Worm (Caenorhabditis elegans) whole organism, L1 larva: Measurements from ENCODE around the gene cysl-2.

Experiments used
- C16A3.4 ChIP-seq: fragments of 150-350 bp; optimal IDR thresholded peaks from 2 replicates; lab custom pipeline; 2014; ENCODE audit warnings: missing biosample characterization, missing genetic modification characterization
- C34B4.2 ChIP-seq: sonication (generic microtip); optimal IDR thresholded peaks from 2 replicates; lab custom pipeline; 2017; ENCODE audit warnings: mild to moderate bottlenecking, missing genetic modification characterization, missing compliant biosample characterization
- F16B12.6 ChIP-seq: fragments of 150-350 bp; optimal IDR thresholded peaks from 2 replicates; lab custom pipeline; 2014; ENCODE audit warnings: missing biosample characterization, missing genetic modification characterization
- aha-1 ChIP-seq: fragments of 150-350 bp; optimal IDR thresholded peaks from 2 replicates; lab custom pipeline; 2014; ENCODE audit warnings: missing biosample characterization, missing genetic modification characterization
- aly-2 ChIP-seq: fragments of 150-350 bp; optimal IDR thresholded peaks from 2 replicates; lab custom pipeline; 2014; ENCODE audit warnings: missing biosample characterization, missing genetic modification characterization
- ama-1 ChIP-seq: fragments of 150-350 bp; optimal IDR thresholded peaks from 2 replicates; lab custom pipeline; 2014
- ceh-63 ChIP-seq: fragments of 200-800 bp; sonication (Bioruptor generic); optimal IDR thresholded peaks from 2 replicates; lab custom pipeline; 2018; ENCODE audit warnings: mild to moderate bottlenecking, missing genetic modification characterization, missing compliant biosample characterization
- ceh-8 ChIP-seq: fragments of 200-800 bp; sonication (Bioruptor generic); optimal IDR thresholded peaks from 2 replicates; lab custom pipeline; 2018; ENCODE audit warnings: mild to moderate bottlenecking, missing genetic modification characterization, moderate library complexity, missing compliant biosample characterization
- ceh-90 ChIP-seq: sonication (generic microtip); optimal IDR thresholded peaks from 2 replicates; lab custom pipeline; 2016; ENCODE audit warnings: missing genetic modification characterization, missing compliant biosample characterization
- ces-1 ChIP-seq: fragments of 150-350 bp; optimal IDR thresholded peaks from 2 replicates; lab custom pipeline; 2014; ENCODE audit warnings: missing biosample characterization, missing genetic modification reagents, missing genetic modification characterization
- dsc-1 ChIP-seq: sonication (generic microtip); optimal IDR thresholded peaks from 2 replicates; lab custom pipeline; 2016; ENCODE audit warnings: mild to moderate bottlenecking, missing genetic modification characterization, missing compliant biosample characterization
- efl-1 ChIP-seq, 4 experiments: fragments of 150-350 bp; optimal IDR thresholded peaks in 3 of 4; peaks in 1 of 4; 1 replicate in 1 of 4; 2 replicates in 3 of 4; lab custom pipeline; 2014; ENCODE audit warnings: missing biosample characterization in 2 of 4, missing genetic modification characterization in 2 of 4, missing genetic modification reagents in 2 of 4
- egl-13 ChIP-seq: sonication (generic microtip); optimal IDR thresholded peaks from 2 replicates; lab custom pipeline; 2016; ENCODE audit warnings: missing genotype, missing genetic modification reagents, missing genetic modification characterization, missing compliant biosample characterization
- egl-27 ChIP-seq, 2 experiments: fragments of 150-350 bp in 1 of 2; sonication (generic microtip); optimal IDR thresholded peaks; 3 replicates each; lab custom pipeline; 2017 to 2018; ENCODE audit warnings: missing biosample characterization in 2 of 2, missing genetic modification characterization in 2 of 2, missing genetic modification reagents in 2 of 2
- elt-3 ChIP-seq, 6 experiments: fragments of 150-350 bp in 1 of 6; sonication (generic microtip); optimal IDR thresholded peaks; 2 replicates each; lab custom pipeline; 2017 to 2018; ENCODE audit warnings: missing biosample characterization in 6 of 6, missing genetic modification characterization in 6 of 6, inconsistent platforms in 1 of 6
- ets-5 ChIP-seq: fragments of 200-800 bp; sonication (Bioruptor generic); IDR thresholded peaks from 2 replicates; pipeline ENCODE4 v1.3.6; 2022; ENCODE audit warnings: missing genetic modification characterization, missing compliant biosample characterization
- fkh-10 ChIP-seq: sonication (generic microtip); optimal IDR thresholded peaks from 2 replicates; lab custom pipeline; 2017; ENCODE audit warnings: missing biosample characterization, missing genetic modification reagents, missing genetic modification characterization
- fos-1 ChIP-seq: fragments of 150-350 bp; optimal IDR thresholded peaks from 2 replicates; lab custom pipeline; 2014; ENCODE audit warnings: missing biosample characterization, missing genetic modification characterization
- hlh-17 ChIP-seq: fragments of 200-800 bp; sonication (Bioruptor generic); optimal IDR thresholded peaks from 2 replicates; lab custom pipeline; 2018; ENCODE audit warnings: missing genetic modification characterization, mild to moderate bottlenecking, missing compliant biosample characterization, moderate library complexity, borderline replicate concordance
- hpl-2 ChIP-seq: fragments of 150-350 bp; optimal IDR thresholded peaks from 2 replicates; lab custom pipeline; 2014; ENCODE audit warnings: missing biosample characterization, missing genetic modification reagents, missing genetic modification characterization
- irx-1 ChIP-seq: sonication (generic microtip); optimal IDR thresholded peaks from 2 replicates; lab custom pipeline; 2016; ENCODE audit warnings: missing genetic modification characterization, missing compliant biosample characterization
- lin-14 ChIP-seq: fragments of 200-800 bp; sonication (Bioruptor generic); optimal IDR thresholded peaks from 2 replicates; lab custom pipeline; 2018; ENCODE audit warnings: mild to moderate bottlenecking, missing genetic modification characterization, moderate library complexity, missing compliant biosample characterization
- lin-39 ChIP-seq: fragments of 150-350 bp; optimal IDR thresholded peaks from 2 replicates; lab custom pipeline; 2014; ENCODE audit warnings: missing biosample characterization, missing genetic modification reagents, missing genetic modification characterization
- lir-3 ChIP-seq: sonication (generic microtip); optimal IDR thresholded peaks from 2 replicates; lab custom pipeline; 2016; ENCODE audit warnings: mild to moderate bottlenecking, missing genetic modification characterization, moderate library complexity, missing compliant biosample characterization; ENCODE audit not compliant: poor library complexity
- lsy-2 ChIP-seq, 2 experiments: fragments of 150-350 bp; optimal IDR thresholded peaks; 2 replicates each; lab custom pipeline; 2014; ENCODE audit warnings: missing biosample characterization in 2 of 2, missing genetic modification characterization in 2 of 2
- mdl-1 ChIP-seq, 2 experiments: fragments of 150-350 bp; optimal IDR thresholded peaks; 2 replicates each; lab custom pipeline; 2014 to 2017; ENCODE audit warnings: missing biosample characterization in 2 of 2, missing genetic modification characterization in 2 of 2, inconsistent platforms in 1 of 2
- mef-2 ChIP-seq: fragments of 150-350 bp; optimal IDR thresholded peaks from 2 replicates; lab custom pipeline; 2014; ENCODE audit warnings: missing biosample characterization, missing genetic modification characterization
- mep-1 ChIP-seq: fragments of 150-350 bp; optimal IDR thresholded peaks from 2 replicates; lab custom pipeline; 2014; ENCODE audit warnings: missing biosample characterization, missing genetic modification characterization
- nhr-11 ChIP-seq: fragments of 150-350 bp; optimal IDR thresholded peaks from 2 replicates; lab custom pipeline; 2014; ENCODE audit warnings: missing biosample characterization, missing genetic modification characterization
- nhr-12 ChIP-seq: sonication (generic microtip); optimal IDR thresholded peaks from 2 replicates; lab custom pipeline; 2017; ENCODE audit warnings: missing biosample characterization, missing genetic modification characterization
- nhr-237 ChIP-seq: fragments of 150-350 bp; optimal IDR thresholded peaks from 2 replicates; lab custom pipeline; 2014; ENCODE audit warnings: missing biosample characterization, missing genetic modification characterization
- nhr-47 ChIP-seq: sonication (generic microtip); optimal IDR thresholded peaks from 2 replicates; lab custom pipeline; 2016; ENCODE audit warnings: mild to moderate bottlenecking, missing genetic modification characterization, moderate library complexity, missing compliant biosample characterization
- nhr-71 ChIP-seq: sonication (generic microtip); optimal IDR thresholded peaks from 2 replicates; lab custom pipeline; 2016; ENCODE audit warnings: mild to moderate bottlenecking, missing genetic modification characterization, moderate library complexity, missing compliant biosample characterization
- nhr-76 ChIP-seq: sonication (generic microtip); optimal IDR thresholded peaks from 2 replicates; lab custom pipeline; 2017; ENCODE audit warnings: missing biosample characterization, missing genetic modification characterization
- nhr-77 ChIP-seq: fragments of 150-350 bp; optimal IDR thresholded peaks from 2 replicates; lab custom pipeline; 2014; ENCODE audit warnings: missing biosample characterization, missing genetic modification characterization
- nhr-84 ChIP-seq: sonication (generic microtip); optimal IDR thresholded peaks from 2 replicates; lab custom pipeline; 2017; ENCODE audit warnings: missing biosample characterization, missing genetic modification characterization
- nhr-90 ChIP-seq: sonication (generic microtip); optimal IDR thresholded peaks from 2 replicates; lab custom pipeline; 2016; ENCODE audit warnings: mild to moderate bottlenecking, missing genetic modification characterization, missing compliant biosample characterization; ENCODE audit not compliant: poor library complexity
- pag-3 ChIP-seq: sonication (generic microtip); optimal IDR thresholded peaks from 2 replicates; lab custom pipeline; 2017; ENCODE audit warnings: missing genetic modification characterization, mild to moderate bottlenecking, missing compliant biosample characterization, antibody characterized with exemption, borderline replicate concordance; ENCODE audit not compliant: insufficient read depth
- pqm-1 ChIP-seq: sonication (generic microtip); optimal IDR thresholded peaks from 3 replicates; lab custom pipeline; 2017; ENCODE audit warnings: missing biosample characterization, missing genetic modification characterization
- rnt-1 ChIP-seq: sonication (generic microtip); optimal IDR thresholded peaks from 2 replicates; lab custom pipeline; 2016; ENCODE audit warnings: mild to moderate bottlenecking, missing genetic modification characterization, moderate library complexity, missing compliant biosample characterization
- skn-1 ChIP-seq: fragments of 150-350 bp; optimal IDR thresholded peaks from 2 replicates; lab custom pipeline; 2014; ENCODE audit warnings: missing biosample characterization, missing genetic modification characterization
- snpc-4 ChIP-seq: fragments of 150-350 bp; optimal IDR thresholded peaks from 2 replicates; lab custom pipeline; 2014; ENCODE audit warnings: missing biosample characterization, missing genetic modification characterization
- snu-23 ChIP-seq: sonication (generic microtip); optimal IDR thresholded peaks from 2 replicates; lab custom pipeline; 2016; ENCODE audit warnings: missing genetic modification characterization, missing compliant biosample characterization
- sox-4 ChIP-seq: sonication (generic microtip); optimal IDR thresholded peaks from 2 replicates; lab custom pipeline; 2016; ENCODE audit warnings: missing genetic modification characterization, missing compliant biosample characterization
- sptf-1 ChIP-seq: fragments of 150-350 bp; optimal IDR thresholded peaks from 2 replicates; lab custom pipeline; 2014; ENCODE audit warnings: missing biosample characterization, missing genetic modification characterization
- unc-130 ChIP-seq: fragments of 150-350 bp; optimal IDR thresholded peaks from 2 replicates; lab custom pipeline; 2017; ENCODE audit warnings: missing biosample characterization, missing genetic modification characterization, inconsistent platforms
- unc-30 ChIP-seq: sonication (generic microtip); optimal IDR thresholded peaks from 2 replicates; lab custom pipeline; 2017; ENCODE audit warnings: missing biosample characterization, missing genetic modification characterization
- unc-86 ChIP-seq: sonication (generic microtip); optimal IDR thresholded peaks from 2 replicates; lab custom pipeline; 2016; ENCODE audit warnings: missing genetic modification characterization, missing compliant biosample characterization
- unc-98 ChIP-seq: fragments of 200-800 bp; sonication (Bioruptor generic); IDR thresholded peaks from 2 replicates; pipeline ENCODE4 v1.3.6; 2022; ENCODE audit warnings: missing genetic modification characterization, missing compliant biosample characterization
- vab-15 ChIP-seq: sonication (generic microtip); optimal IDR thresholded peaks from 2 replicates; lab custom pipeline; 2017; ENCODE audit warnings: missing genotype, mild to moderate bottlenecking, missing genetic modification characterization, missing compliant biosample characterization
- xbp-1 ChIP-seq: sonication (generic microtip); optimal IDR thresholded peaks from 2 replicates; lab custom pipeline; 2016; ENCODE audit warnings: missing genetic modification characterization, missing compliant biosample characterization
- ztf-11 ChIP-seq, 2 experiments: sonication (generic microtip); optimal IDR thresholded peaks; 2 replicates each; lab custom pipeline; 2016 to 2017; ENCODE audit warnings: missing genetic modification characterization in 2 of 2, missing biosample characterization in 1 of 2, missing compliant biosample characterization in 1 of 2
- ztf-4 ChIP-seq: fragments of 150-350 bp; optimal IDR thresholded peaks from 2 replicates; lab custom pipeline; 2014; ENCODE audit warnings: missing biosample characterization, missing genetic modification characterization

Gene cysl-2

ce11 chrII:14528233-14528802 lies 34.1 kb upstream of the cysl-2 start, which contains the start of the genes F57C2.5 and spat-1 (continued):
- TF ChIP-seq nhr-47 (tag; lab: Kevin White, UChicago) (peak; percentile 75), ets-5 (GFP tag; lab: Robert Waterston, UW) (no peak), lin-39 (tag; lab: Kevin White, UChicago) (no peak), nhr-76 (no peak), aly-2 (tag; lab: Kevin White, UChicago) (peak; percentile 46), mef-2 (no peak), pqm-1 (no peak), ztf-11 (tag; optimal IDR thresholded peaks at IDR 0.05; lab: Kevin White, UChicago) (peak in 1 of 2 experiments; percentile 73), ceh-63 (no peak), mep-1 (tag; lab: Kevin White, UChicago) (peak; percentile 78), fkh-10 (GFP tag; lab: Kevin White, UChicago) (no peak), ztf-4 (tag; lab: Kevin White, UChicago) (no peak), snpc-4 (tag; lab: Kevin White, UChicago) (peak; percentile 51), sptf-1 (tag; lab: Kevin White, UChicago) (no peak), aha-1 (tag; lab: Kevin White, UChicago) (no peak), dsc-1 (tag; lab: Kevin White, UChicago) (peak; percentile 67), mdl-1 (tag; optimal IDR thresholded peaks at IDR 0.05; lab: Kevin White, UChicago) (peak in 1 of 2 experiments; percentile 9), hlh-17 (GFP tag; lab: Kevin White, UChicago) (no peak), xbp-1 (tag; lab: Kevin White, UChicago) (peak; percentile 65), egl-13 (tag; lab: Kevin White, UChicago) (peak; percentile 24), C16A3.4 (peak; percentile 88), hpl-2 (GFP tag; lab: Kevin White, UChicago) (no peak), nhr-12 (tag; lab: Kevin White, UChicago) (no peak), nhr-84 (tag; lab: Kevin White, UChicago) (no peak), ceh-90 (tag; lab: Kevin White, UChicago) (peak; percentile 40), lin-14 (GFP tag; lab: Kevin White, UChicago) (no peak), sox-4 (tag; lab: Kevin White, UChicago) (peak; percentile 68), unc-98 (GFP tag; lab: Robert Waterston, UW) (peak; percentile 21; the same call in 1 of the 2 replicates), lir-3 (peak; percentile 81), nhr-77 (peak; percentile 94), C34B4.2 (tag; lab: Kevin White, UChicago) (no peak), rnt-1 (no peak), unc-86 (tag; lab: Kevin White, UChicago) (peak; percentile 40), nhr-11 (tag; lab: Kevin White, UChicago) (no peak), nhr-71 (tag; lab: Kevin White, UChicago) (peak; percentile 86), vab-15 (peak; percentile 89), snu-23 (GFP tag; lab: Kevin White, UChicago) (peak; percentile 88), irx-1 (peak; percentile 32), skn-1 (tag; lab: Kevin White, UChicago) (peak; percentile 30), pag-3 (tag; lab: Kevin White, UChicago) (no peak), nhr-237 (tag; lab: Kevin White, UChicago) (no peak), unc-130 (peak; percentile 93), F16B12.6 (tag; lab: Kevin White, UChicago) (peak; percentile 84), ceh-8 (GFP tag; lab: Kevin White, UChicago) (no peak), fos-1 (tag; lab: Kevin White, UChicago) (peak; percentile 54), ama-1 (no peak), egl-27 (tag; optimal IDR thresholded peaks at IDR 0.05; lab: Kevin White, UChicago) (no peak), efl-1 (optimal IDR thresholded peaks at IDR 0.05; lab: Kevin White, UChicago) (peak; percentile 73), efl-1 (GFP tag; optimal IDR thresholded peaks at IDR 0.05 in 1 of 2; lab: Kevin White, UChicago) (peak; percentile 57 to 93), unc-30 (tag; lab: Kevin White, UChicago) (no peak), elt-3 (tag; optimal IDR thresholded peaks at IDR 0.05; lab: Kevin White, UChicago) (peak in 1 of 6 experiments; percentile 38), lsy-2 (tag; optimal IDR thresholded peaks at IDR 0.05; lab: Kevin White, UChicago) (peak; percentile 93 to 98), nhr-90 (tag; lab: Kevin White, UChicago) (peak; percentile 62), ces-1 (GFP tag; lab: Kevin White, UChicago) (no peak)
